Fruit fly (Drosophila melanogaster) whole organism, embryonic: ENCODE measurements around the gene CG46467.

ENCODE experiments used
- B-H2 ChIP-seq: fragments of 200-800 bp; sonication (Bioruptor generic); optimal IDR thresholded peaks from 2 replicates; lab custom pipeline; 2018; ENCODE audit warnings: missing biosample characterization, mild to moderate bottlenecking, missing genetic modification characterization
- CG17385 ChIP-seq: fragments of 200-800 bp; sonication (Bioruptor generic); optimal IDR thresholded peaks from 3 replicates; lab custom pipeline; 2018; ENCODE audit warnings: missing biosample characterization, mild to moderate bottlenecking, missing genetic modification characterization
- CG30431 ChIP-seq: fragments of 200-800 bp; sonication (Bioruptor generic); optimal IDR thresholded peaks from 2 replicates; lab custom pipeline; 2017; ENCODE audit warnings: missing biosample characterization, missing genetic modification characterization
- D19B ChIP-seq: fragments of 200-800 bp; sonication (Bioruptor generic); optimal IDR thresholded peaks from 2 replicates; lab custom pipeline; 2017; ENCODE audit warnings: missing biosample characterization, mild to moderate bottlenecking, missing genetic modification characterization
- Gug ChIP-seq: fragments of 200-800 bp; sonication (Bioruptor generic); IDR thresholded peaks from 4 replicates; pipeline ENCODE4 v1.3.6; 2022; ENCODE audit warnings: missing biosample characterization, missing genetic modification characterization
- Taf1 ChIP-seq: fragments of 200-800 bp; sonication (Bioruptor generic); IDR thresholded peaks from 2 replicates; pipeline ENCODE4 v1.3.6; 2022; ENCODE audit warnings: missing biosample characterization, missing genetic modification characterization
- corto ChIP-seq: fragments of 200-800 bp; sonication (Bioruptor generic); optimal IDR thresholded peaks from 2 replicates; lab custom pipeline; 2016; ENCODE audit warnings: missing biosample characterization, mild to moderate bottlenecking, missing genetic modification characterization, moderate library complexity
- fu2 ChIP-seq: fragments of 200-800 bp; sonication (Bioruptor generic); optimal IDR thresholded peaks from 2 replicates; lab custom pipeline; 2016; ENCODE audit warnings: missing biosample characterization, missing genetic modification characterization
- seq ChIP-seq: fragments of 200-800 bp; sonication (Bioruptor generic); IDR thresholded peaks from 2 replicates; pipeline ENCODE4 v1.3.6; 2022; ENCODE audit warnings: missing biosample characterization, missing genetic modification characterization
- toy ChIP-seq: fragments of 200-800 bp; sonication (Bioruptor generic); IDR thresholded peaks from 2 replicates; pipeline ENCODE4 v1.3.6; 2022; ENCODE audit warnings: missing biosample characterization, missing genetic modification characterization
- vnd ChIP-seq: fragments of 200-800 bp; sonication (Bioruptor generic); IDR thresholded peaks from 3 replicates; pipeline ENCODE4 v1.3.6; 2022; ENCODE audit warnings: missing biosample characterization, missing genetic modification characterization; ENCODE audit not compliant: partially characterized antibody
- vvl ChIP-seq: fragments of 200-800 bp; sonication (Bioruptor generic); IDR thresholded peaks from 2 replicates; pipeline ENCODE4 v1.3.6; 2022; ENCODE audit warnings: missing biosample characterization, missing genetic modification characterization

DNA sequence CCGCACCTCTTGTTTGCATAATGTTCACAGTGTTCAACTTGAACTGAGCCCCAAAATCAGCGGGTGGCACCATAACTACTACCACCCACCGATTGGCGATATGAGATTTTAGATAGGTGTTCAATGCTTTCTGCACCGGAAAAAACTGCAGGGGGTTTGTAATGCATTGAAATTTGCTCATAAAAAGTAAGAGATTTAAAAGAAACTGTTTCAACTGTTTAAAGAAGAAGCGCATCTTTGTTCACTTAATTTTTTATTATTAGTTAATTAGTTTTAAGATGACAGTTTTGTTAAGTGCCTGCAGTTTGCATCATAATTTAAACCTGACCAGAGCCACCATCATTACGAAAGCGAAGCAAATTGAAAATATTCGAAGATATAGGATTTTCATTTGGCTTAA lies 50.0 kb downstream of the CG46467 start:
- TF ChIP-seq seq (0 out of 2 replicates have a peak, but pooled peaks have one; percentile 39), Gug (GFP tag; lab: Robert Waterston, UW) (no peak), vnd (GFP tag; lab: Robert Waterston, UW) (no peak), CG17385 (GFP tag; lab: Kevin White, UChicago) (peak; percentile 27), B-H2 (no peak), corto (GFP tag; lab: Kevin White, UChicago) (no peak), D19B (GFP tag; lab: Kevin White, UChicago) (no peak), CG30431 (GFP tag; lab: Kevin White, UChicago) (no peak), toy (GFP tag; lab: Robert Waterston, UW) (no peak), vvl (GFP tag; lab: Robert Waterston, UW) (no peak; the same call in 1 of the 2 replicates), fu2 (GFP tag; lab: Kevin White, UChicago) (no peak), Taf1 (GFP tag; lab: Robert Waterston, UW) (no peak)
